Worm (Caenorhabditis elegans): ENCODE measurements around the gene T10G3.8.

ce11 chrV:13453334-13453733, 22.9 kb downstream of the T10G3.8 start, which contains the start of gene lurp-2:
- TF ChIP-seq lin-39 (tag; optimal IDR thresholded peaks at IDR 0.05) (no peak), zag-1 (tag; optimal IDR thresholded peaks at IDR 0.05) (no peak), pqm-1 (tag; optimal IDR thresholded peaks at IDR 0.05) (no peak)

Data from whole organism, L3 larva.